Fruit fly (Drosophila melanogaster): Measurements from ENCODE around the gene CG13059.

- no peak for TF ChIP-seq CG8478 (optimal IDR thresholded peaks at IDR 0.05)
- TF ChIP-seq CTCF (optimal IDR thresholded peaks at IDR 0.05): no peak
These were observed 16.0 kb downstream of the CG13059 start for dm6 chr3L:16339463-16339862.

Measured in S2 (cell line).